Worm (Caenorhabditis elegans) whole organism, L3 larva: ENCODE measurements around the gene W09C2.8.

ENCODE experiments used
- R02D3.7 ChIP-seq: fragments of 150-350 bp; optimal IDR thresholded peaks from 2 replicates; lab custom pipeline; 2014; ENCODE audit warnings: missing biosample characterization, missing genetic modification characterization
- aly-2 ChIP-seq: fragments of 150-350 bp; optimal IDR thresholded peaks from 2 replicates; lab custom pipeline; 2014; ENCODE audit warnings: missing biosample characterization, missing genetic modification characterization
- ceh-16 ChIP-seq: sonication (generic microtip); optimal IDR thresholded peaks from 2 replicates; lab custom pipeline; 2017; ENCODE audit warnings: missing biosample characterization, missing genetic modification characterization
- ceh-28 ChIP-seq: fragments of 150-350 bp; optimal IDR thresholded peaks from 2 replicates; lab custom pipeline; 2014; ENCODE audit warnings: missing biosample characterization, missing genetic modification reagents, missing genetic modification characterization
- ceh-82 ChIP-seq: fragments of 150-350 bp; optimal IDR thresholded peaks from 2 replicates; lab custom pipeline; 2014; ENCODE audit warnings: missing biosample characterization, missing genetic modification characterization
- ceh-9 ChIP-seq: sonication (generic microtip); optimal IDR thresholded peaks from 2 replicates; lab custom pipeline; 2018; ENCODE audit warnings: missing biosample characterization, missing genetic modification characterization
- daf-12 ChIP-seq: fragments of 150-350 bp; optimal IDR thresholded peaks from 2 replicates; lab custom pipeline; 2014; ENCODE audit warnings: missing biosample characterization, missing genetic modification reagents, missing genetic modification characterization
- egl-27 ChIP-seq: sonication (generic microtip); optimal IDR thresholded peaks from 4 replicates; lab custom pipeline; 2017; ENCODE audit warnings: missing biosample characterization, missing genetic modification reagents, missing genetic modification characterization
- egl-5 ChIP-seq: fragments of 150-350 bp; optimal IDR thresholded peaks from 2 replicates; lab custom pipeline; 2017; ENCODE audit warnings: missing biosample characterization, missing genetic modification reagents, missing genetic modification characterization, inconsistent platforms
- elt-1 ChIP-seq: fragments of 150-350 bp; optimal IDR thresholded peaks from 2 replicates; lab custom pipeline; 2014; ENCODE audit warnings: missing biosample characterization, missing genetic modification characterization
- elt-2 ChIP-seq: sonication (generic microtip); optimal IDR thresholded peaks from 2 replicates; lab custom pipeline; 2016; ENCODE audit warnings: missing genetic modification reagents, mild to moderate bottlenecking, missing genetic modification characterization, missing compliant biosample characterization
- elt-3 ChIP-seq, 3 experiments: fragments of 150-350 bp in 1 of 3; sonication (generic microtip) in 2 of 3; optimal IDR thresholded peaks; 2 replicates in 2 of 3; 4 replicates in 1 of 3; lab custom pipeline; 2014 to 2017; ENCODE audit warnings: missing biosample characterization in 3 of 3, missing genetic modification characterization in 3 of 3
- eor-1 ChIP-seq, 2 experiments: fragments of 150-350 bp; optimal IDR thresholded peaks; 2 replicates each; lab custom pipeline; 2014 to 2018; ENCODE audit warnings: missing biosample characterization in 2 of 2, missing genetic modification characterization in 2 of 2
- fkh-10 ChIP-seq: sonication (generic microtip); optimal IDR thresholded peaks from 2 replicates; lab custom pipeline; 2017; ENCODE audit warnings: missing biosample characterization, missing genetic modification reagents, missing genetic modification characterization
- hmg-11 ChIP-seq: sonication (generic microtip); optimal IDR thresholded peaks from 2 replicates; lab custom pipeline; 2016; ENCODE audit warnings: missing genetic modification characterization, missing compliant biosample characterization
- jun-1 ChIP-seq: fragments of 150-350 bp; optimal IDR thresholded peaks from 2 replicates; lab custom pipeline; 2014; ENCODE audit warnings: missing biosample characterization, missing genetic modification reagents, missing genetic modification characterization
- lin-39 ChIP-seq: fragments of 150-350 bp; optimal IDR thresholded peaks from 2 replicates; lab custom pipeline; 2018; ENCODE audit warnings: missing biosample characterization, missing genetic modification reagents, missing genetic modification characterization
- lsy-12 ChIP-seq: sonication (generic microtip); optimal IDR thresholded peaks from 2 replicates; lab custom pipeline; 2016; ENCODE audit warnings: mild to moderate bottlenecking, missing genetic modification characterization, missing compliant biosample characterization
- mdl-1 ChIP-seq: fragments of 150-350 bp; optimal IDR thresholded peaks from 2 replicates; lab custom pipeline; 2014; ENCODE audit warnings: missing biosample characterization, missing genetic modification characterization
- mml-1 ChIP-seq: fragments of 150-350 bp; sonication (generic microtip); optimal IDR thresholded peaks from 3 replicates; lab custom pipeline; 2014; ENCODE audit warnings: missing biosample characterization, missing genetic modification characterization
- nfya-1 ChIP-seq: sonication (generic microtip); optimal IDR thresholded peaks from 2 replicates; lab custom pipeline; 2017; ENCODE audit warnings: missing genetic modification characterization, mild to moderate bottlenecking, missing compliant biosample characterization, antibody characterized with exemption, moderate library complexity; ENCODE audit not compliant: insufficient read depth
- nhr-11 ChIP-seq: fragments of 150-350 bp; optimal IDR thresholded peaks from 2 replicates; lab custom pipeline; 2014; ENCODE audit warnings: missing biosample characterization, missing genetic modification characterization
- nhr-12 ChIP-seq: fragments of 150-350 bp; optimal IDR thresholded peaks from 2 replicates; lab custom pipeline; 2014; ENCODE audit warnings: missing biosample characterization, missing genetic modification characterization
- nhr-23 ChIP-seq: fragments of 150-350 bp; optimal IDR thresholded peaks from 2 replicates; lab custom pipeline; 2014; ENCODE audit warnings: missing biosample characterization, missing genetic modification reagents, missing genetic modification characterization
- nhr-25 ChIP-seq: sonication (generic microtip); optimal IDR thresholded peaks from 2 replicates; lab custom pipeline; 2017; ENCODE audit warnings: missing biosample characterization, missing genetic modification characterization
- nhr-67 ChIP-seq: fragments of 150-350 bp; optimal IDR thresholded peaks from 2 replicates; lab custom pipeline; 2014; ENCODE audit warnings: missing biosample characterization, missing genetic modification characterization
- nhr-76 ChIP-seq: fragments of 150-350 bp; sonication (generic microtip); optimal IDR thresholded peaks from 5 replicates; lab custom pipeline; 2014; ENCODE audit warnings: missing biosample characterization, missing genetic modification characterization
- nhr-77 ChIP-seq: fragments of 150-350 bp; optimal IDR thresholded peaks from 2 replicates; lab custom pipeline; 2014; ENCODE audit warnings: missing biosample characterization, missing genetic modification characterization
- pha-4 ChIP-seq: fragments of 150-350 bp; optimal IDR thresholded peaks from 2 replicates; lab custom pipeline; 2014; ENCODE audit warnings: missing biosample characterization, missing genetic modification reagents, missing genetic modification characterization
- pqm-1 ChIP-seq: fragments of 150-350 bp; optimal IDR thresholded peaks from 2 replicates; lab custom pipeline; 2017; ENCODE audit warnings: missing biosample characterization, missing genetic modification characterization, inconsistent platforms
- sea-2 ChIP-seq: fragments of 150-350 bp; sonication (generic microtip); optimal IDR thresholded peaks from 4 replicates; lab custom pipeline; 2014; ENCODE audit warnings: missing biosample characterization, missing genetic modification reagents, missing genetic modification characterization
- skn-1 ChIP-seq: fragments of 150-350 bp; optimal IDR thresholded peaks from 2 replicates; lab custom pipeline; 2014; ENCODE audit warnings: missing biosample characterization, missing genetic modification characterization
- zag-1 ChIP-seq: fragments of 150-350 bp; optimal IDR thresholded peaks from 2 replicates; lab custom pipeline; 2014; ENCODE audit warnings: missing biosample characterization, missing genetic modification characterization
- ztf-11 ChIP-seq: fragments of 150-350 bp; optimal IDR thresholded peaks from 2 replicates; lab custom pipeline; 2014; ENCODE audit warnings: missing biosample characterization, missing genetic modification characterization

W09C2.8 gene

ce11 chrIV:9648682-9649081 lies 24.5 kb upstream of the W09C2.8 start, which contains the start of gene srm-3:
Gene srm-3, plus strand, starts transcription at chrIV:9648982.
- no peak for TF ChIP-seq nfya-1
- TF ChIP-seq nhr-11 (tag; lab: Kevin White, UChicago): no peak
- TF ChIP-seq zag-1: no peak
- TF ChIP-seq elt-1 (tag; lab: Kevin White, UChicago): no peak
- no peak for TF ChIP-seq mdl-1 (tag; lab: Kevin White, UChicago)
- TF ChIP-seq daf-12 (tag; lab: Kevin White, UChicago): no peak
- TF ChIP-seq jun-1 (tag; lab: Kevin White, UChicago): no peak
- TF ChIP-seq ceh-9 (tag; lab: Kevin White, UChicago): no peak
- no peak for TF ChIP-seq mml-1 (tag; lab: Kevin White, UChicago)
- TF ChIP-seq hmg-11: no peak
- no peak for TF ChIP-seq R02D3.7 (tag; lab: Kevin White, UChicago)
- TF ChIP-seq pqm-1 (tag; lab: Kevin White, UChicago): no peak
- no peak for TF ChIP-seq sea-2 (GFP tag; lab: Kevin White, UChicago)
- TF ChIP-seq nhr-12 (tag; lab: Kevin White, UChicago): no peak
- TF ChIP-seq egl-27: no peak
- TF ChIP-seq nhr-23 (tag; lab: Kevin White, UChicago): no peak
- no peak for TF ChIP-seq ceh-16
- no peak for TF ChIP-seq elt-2 (tag; lab: Kevin White, UChicago)
- no peak for TF ChIP-seq nhr-77 (tag; lab: Kevin White, UChicago)

- TF ChIP-seq nfya-1 (peak; percentile 70), ceh-28 (peak; percentile 52), pha-4 (tag; lab: Kevin White, UChicago) (peak; percentile 8), skn-1 (tag; lab: Kevin White, UChicago) (no peak), nhr-77 (tag; lab: Kevin White, UChicago) (no peak), ceh-9 (tag; lab: Kevin White, UChicago) (no peak), ceh-16 (no peak), pqm-1 (tag; lab: Kevin White, UChicago) (peak; percentile 17), ztf-11 (tag; lab: Kevin White, UChicago) (no peak), elt-2 (tag; lab: Kevin White, UChicago) (peak; percentile 45), hmg-11 (peak; percentile 66), lin-39 (peak; percentile 17), nhr-25 (peak; percentile 21), elt-1 (tag; lab: Kevin White, UChicago) (no peak), nhr-23 (tag; lab: Kevin White, UChicago) (peak; percentile 81), elt-3 (tag; optimal IDR thresholded peaks at IDR 0.05; lab: Kevin White, UChicago) (peak in 1 of 3 experiments; percentile 2)
Observed at ce11 chrIV:9647789-9648361, 23.7 kb upstream of the W09C2.8 start, which contains the start of gene amph-1. Gene amph-1, minus strand, starts transcription at chrIV:9647873.

ce11 chrIV:9643188-9643587 lies 19.0 kb upstream of the W09C2.8 start, which contains the start of gene degl-2:
Gene degl-2, plus strand, starts transcription at chrIV:9643488.
- TF ChIP-seq nhr-11 (tag; lab: Kevin White, UChicago): no peak
- no peak for TF ChIP-seq aly-2 (tag; lab: Kevin White, UChicago)
- TF ChIP-seq egl-5 (tag; lab: Kevin White, UChicago): no peak
- no peak for TF ChIP-seq nhr-76 (tag; lab: Kevin White, UChicago)
- no peak for TF ChIP-seq zag-1
- TF ChIP-seq nhr-77 (tag; lab: Kevin White, UChicago): no peak
- no peak for TF ChIP-seq sea-2 (GFP tag; lab: Kevin White, UChicago)
- TF ChIP-seq ceh-82 (tag; lab: Kevin White, UChicago): no peak
- TF ChIP-seq elt-1 (tag; lab: Kevin White, UChicago): no peak
- TF ChIP-seq pha-4 (tag; lab: Kevin White, UChicago): no peak
- TF ChIP-seq elt-2 (tag; lab: Kevin White, UChicago): no peak
- TF ChIP-seq pqm-1 (tag; lab: Kevin White, UChicago): no peak
- no peak for TF ChIP-seq eor-1 (tag; optimal IDR thresholded peaks at IDR 0.05; lab: Kevin White, UChicago)
- no peak for TF ChIP-seq mml-1 (tag; lab: Kevin White, UChicago)
- no peak for TF ChIP-seq nhr-67 (tag; lab: Kevin White, UChicago)

- TF ChIP-seq nhr-77 (tag; lab: Kevin White, UChicago): no peak
- TF ChIP-seq lsy-12 (tag; lab: Kevin White, UChicago): no peak
- TF ChIP-seq nhr-76 (tag; lab: Kevin White, UChicago): no peak
- no peak for TF ChIP-seq fkh-10
- no peak for TF ChIP-seq hmg-11
- no peak for TF ChIP-seq R02D3.7 (tag; lab: Kevin White, UChicago)
- TF ChIP-seq pqm-1 (tag; lab: Kevin White, UChicago): no peak
- TF ChIP-seq, all 47 proteins: peak for 0
Observed at ce11 chrIV:9641925-9642324, 17.8 kb upstream of the W09C2.8 start, which contains the start of gene del-2. Gene del-2, minus strand, starts transcription at chrIV:9642025.
